Fruit fly (Drosophila melanogaster): ENCODE data around the gene CG6441.

The CG6441 gene

DNA sequence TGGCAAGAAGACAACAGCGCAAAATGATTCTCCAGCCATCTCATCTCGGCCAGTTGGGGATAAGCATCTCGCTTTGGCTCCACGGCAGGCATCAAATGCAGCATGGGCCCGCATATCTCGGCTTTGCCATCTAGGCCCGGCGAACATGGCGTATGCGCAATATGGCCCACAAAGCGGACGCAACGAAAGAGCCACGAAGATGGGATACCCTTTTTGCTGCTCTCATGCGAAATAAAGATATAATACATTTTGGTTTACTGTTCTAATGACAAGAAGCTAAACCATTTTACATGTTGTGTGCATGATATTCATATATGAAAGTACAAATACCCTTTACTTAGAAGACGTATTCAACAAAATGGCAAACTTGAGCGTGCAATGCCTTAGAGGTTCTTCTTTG is 48.2 kb downstream of the CG6441 start (continued):
- TF ChIP-seq CG7368 (GFP tag; optimal IDR thresholded peaks at IDR 0.05) = no peak
- TF ChIP-seq lz (GFP tag; optimal IDR thresholded peaks at IDR 0.05) = no peak
- TF ChIP-seq Blimp-1 (GFP tag; optimal IDR thresholded peaks at IDR 0.05) = no peak
- peak; percentile 64 for TF ChIP-seq svp (GFP tag)
- TF ChIP-seq topi (GFP tag; optimal IDR thresholded peaks at IDR 0.05) = no peak
- no peak for TF ChIP-seq CG31627 (GFP tag; optimal IDR thresholded peaks at IDR 0.05)
- TF ChIP-seq acj6 (GFP tag; optimal IDR thresholded peaks at IDR 0.05) = peak; percentile 25
- TF ChIP-seq cyc (GFP tag; optimal IDR thresholded peaks at IDR 0.05) = no peak
- TF ChIP-seq Hr38 (GFP tag; optimal IDR thresholded peaks at IDR 0.05) = no peak
- TF ChIP-seq CG6792 (GFP tag; optimal IDR thresholded peaks at IDR 0.05) = no peak
- peak; percentile 65; the same call in 1 of the 2 replicates for TF ChIP-seq CG15336 (GFP tag; IDR thresholded peaks at IDR 0.05)
- TF ChIP-seq vri (GFP tag; optimal IDR thresholded peaks at IDR 0.05) = no peak
- TF ChIP-seq CG34406 (GFP tag; optimal IDR thresholded peaks at IDR 0.05) = no peak
- no peak for TF ChIP-seq Sox102F (GFP tag; optimal IDR thresholded peaks at IDR 0.05)
- peak; percentile 72 for TF ChIP-seq CG32006 (GFP tag; optimal IDR thresholded peaks at IDR 0.05)
- TF ChIP-seq CG10631 (GFP tag; optimal IDR thresholded peaks at IDR 0.05) = peak; percentile 29
- no peak for TF ChIP-seq Smox (GFP tag; optimal IDR thresholded peaks at IDR 0.05)
- peak; percentile 53 for TF ChIP-seq Hr4 (GFP tag; optimal IDR thresholded peaks at IDR 0.05)
- peak; percentile 21 for TF ChIP-seq CG6276 (GFP tag; optimal IDR thresholded peaks at IDR 0.05)
- no peak for TF ChIP-seq CG11902 (GFP tag; optimal IDR thresholded peaks at IDR 0.05)
- TF ChIP-seq CG3032 (tag; optimal IDR thresholded peaks at IDR 0.05) = no peak
- peak; percentile 59 for TF ChIP-seq Eip78C (GFP tag)
- peak; percentile 52 for TF ChIP-seq OdsH (GFP tag; optimal IDR thresholded peaks at IDR 0.05)

- TF ChIP-seq OdsH (GFP tag; optimal IDR thresholded peaks at IDR 0.05) (no peak), fkh (GFP tag; optimal IDR thresholded peaks at IDR 0.05) (peak; percentile 92), Gug (GFP tag; IDR thresholded peaks at IDR 0.05) (no peak), CG10669 (GFP tag; optimal IDR thresholded peaks at IDR 0.05) (no peak), vri (GFP tag; optimal IDR thresholded peaks at IDR 0.05) (peak; percentile 50)
Observed at dm6 chr2L:7523564-7523963, 49.1 kb downstream of the CG6441 start.

dm6 chr2L:7525123-7525874 is 50.8 kb downstream of the CG6441 start:
- TF ChIP-seq Eip78C (GFP tag) (peak; percentile 58), fkh (GFP tag; optimal IDR thresholded peaks at IDR 0.05) (peak; percentile 89), spab (GFP tag; optimal IDR thresholded peaks at IDR 0.05) (no peak), CG7368 (GFP tag; optimal IDR thresholded peaks at IDR 0.05) (no peak), CG8632 (GFP tag; optimal IDR thresholded peaks at IDR 0.05) (no peak), topi (GFP tag; optimal IDR thresholded peaks at IDR 0.05) (no peak), CG6854 (GFP tag; optimal IDR thresholded peaks at IDR 0.05) (no peak), vri (GFP tag; optimal IDR thresholded peaks at IDR 0.05) (peak; percentile 51), svp (GFP tag) (peak; percentile 38), fd59A (GFP tag; optimal IDR thresholded peaks at IDR 0.05) (no peak), Hr4 (GFP tag; optimal IDR thresholded peaks at IDR 0.05) (no peak), Sox102F (GFP tag; optimal IDR thresholded peaks at IDR 0.05) (peak; percentile 30), lz (GFP tag; optimal IDR thresholded peaks at IDR 0.05) (no peak)

DNA sequence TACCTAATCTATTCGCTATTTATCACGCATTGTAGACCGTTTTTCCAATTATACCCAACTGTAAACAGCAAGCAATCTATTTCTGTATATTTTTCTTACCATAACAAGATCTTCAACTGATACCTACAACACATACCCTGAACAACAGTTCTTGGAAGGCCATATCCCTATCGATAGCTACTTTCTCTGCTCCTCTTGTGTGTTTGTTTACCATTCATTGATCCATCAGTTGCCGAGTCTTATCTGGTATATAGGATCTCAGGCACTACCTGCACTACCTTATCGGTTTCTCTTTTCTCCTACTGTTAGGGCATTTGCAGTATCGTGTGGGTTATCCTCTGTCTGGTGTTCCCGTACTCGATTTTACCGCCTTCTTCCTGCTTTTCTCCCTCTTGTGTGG is 51.6 kb downstream of the CG6441 start:
- TF ChIP-seq fkh (GFP tag; optimal IDR thresholded peaks at IDR 0.05) (peak; percentile 21), CG10669 (GFP tag; optimal IDR thresholded peaks at IDR 0.05) (no peak)
